Fruit fly (Drosophila melanogaster): ENCODE results near the gene et.

DNA sequence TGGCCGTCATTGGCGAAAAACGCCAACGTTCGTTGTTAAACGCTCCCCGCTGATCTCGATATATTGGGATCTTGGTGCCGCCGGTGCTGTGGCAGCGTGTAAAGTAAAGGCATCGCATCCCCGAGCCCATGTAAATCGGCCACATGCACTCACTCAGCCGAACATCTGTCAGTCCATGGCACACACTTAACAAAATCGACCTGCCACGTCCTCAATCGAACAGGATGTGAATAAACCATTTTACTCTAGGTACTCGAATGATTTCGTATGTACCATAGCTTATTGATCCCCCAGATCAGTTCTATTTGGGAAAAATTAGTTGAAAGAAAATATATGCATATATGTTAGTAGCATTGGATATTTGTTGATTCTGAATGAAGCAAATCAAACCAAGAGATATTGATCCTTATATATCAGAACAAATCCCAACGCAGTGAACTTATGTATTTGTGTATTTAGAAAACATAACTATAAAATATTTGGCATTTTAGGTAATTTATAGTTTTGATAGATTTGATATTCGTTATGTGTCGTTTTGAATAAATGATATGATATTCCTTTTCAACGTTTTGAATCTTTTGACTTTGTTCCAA, 40.7 kb upstream of the et start:
- TF ChIP-seq usp (GFP tag; optimal IDR thresholded peaks at IDR 0.05) (no peak), psq (optimal IDR thresholded peaks at IDR 0.05) (no peak), CG8478 (optimal IDR thresholded peaks at IDR 0.05) (no peak), pan (optimal IDR thresholded peaks at IDR 0.05) (no peak), Dll (optimal IDR thresholded peaks at IDR 0.05) (no peak)
